Fruit fly (Drosophila melanogaster): ENCODE measurements around the gene CG45263.

The CG45263 gene

DNA sequence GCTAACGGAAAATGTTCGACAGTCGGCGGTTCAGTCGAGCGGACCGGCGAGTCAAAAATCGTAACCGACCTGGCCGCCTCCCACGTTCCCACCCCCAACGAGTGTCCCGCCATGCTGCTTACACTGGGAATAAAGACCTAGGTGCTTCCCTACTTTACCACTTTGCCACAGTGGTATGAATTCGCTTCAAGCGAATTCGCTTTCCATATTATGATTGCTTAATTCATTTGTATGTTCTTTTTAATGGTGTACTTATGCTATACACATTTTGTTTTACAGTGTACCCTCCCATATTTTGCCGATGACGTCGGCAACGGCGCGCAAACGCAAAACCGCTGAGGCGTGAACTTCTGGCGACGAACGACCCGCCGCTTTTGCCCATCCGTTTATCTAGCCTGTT is 5.5 kb upstream of the CG45263 start (continued):
- TF ChIP-seq HHEX (GFP tag; optimal IDR thresholded peaks at IDR 0.05) (peak; percentile 72), ato (GFP tag; IDR thresholded peaks at IDR 0.05; ENCODE audit: partially characterized antibody) (no peak), Blimp-1 (GFP tag; optimal IDR thresholded peaks at IDR 0.05) (peak; percentile 68), HLHmδ (GFP tag; optimal IDR thresholded peaks at IDR 0.05) (no peak), ara (GFP tag; IDR thresholded peaks at IDR 0.05) (peak; percentile 73), sr (GFP tag; IDR thresholded peaks at IDR 0.05) (no peak), unpg (GFP tag; optimal IDR thresholded peaks at IDR 0.05) (peak; percentile 72), stc (GFP tag; IDR thresholded peaks at IDR 0.05) (peak; percentile 56), CG18764 (GFP tag; optimal IDR thresholded peaks at IDR 0.05) (peak; percentile 42), NFAT (GFP tag; IDR thresholded peaks at IDR 0.05) (peak; percentile 61), BEAF-32 (GFP tag; optimal IDR thresholded peaks at IDR 0.05) (no peak), Bgb (GFP tag; IDR thresholded peaks at IDR 0.05; ENCODE audit: partially characterized antibody) (no peak), sens-2 (GFP tag; IDR thresholded peaks at IDR 0.05) (peak; percentile 51; the same call in 1 of the 2 replicates), wdn (GFP tag; IDR thresholded peaks at IDR 0.05) (peak; percentile 61), CG7357 (GFP tag; IDR thresholded peaks at IDR 0.05) (peak; percentile 63; the same call in 2 of the 3 replicates), H2.0 (GFP tag; IDR thresholded peaks at IDR 0.05) (peak; percentile 69), Jarid2 (GFP tag; optimal IDR thresholded peaks at IDR 0.05) (peak; percentile 8), vnd (GFP tag; IDR thresholded peaks at IDR 0.05; ENCODE audit: partially characterized antibody) (no peak), nom (GFP tag; optimal IDR thresholded peaks at IDR 0.05) (no peak), CG14710 (tag; optimal IDR thresholded peaks at IDR 0.05) (peak; percentile 54), so (GFP tag; IDR thresholded peaks at IDR 0.05) (peak; percentile 73; the same call in 2 of the 3 replicates), CG7786 (GFP tag; optimal IDR thresholded peaks at IDR 0.05) (peak; percentile 68), hb (GFP tag; IDR thresholded peaks at IDR 0.05; ENCODE audit: partially characterized antibody) (no peak), CG3847 (GFP tag; IDR thresholded peaks at IDR 0.05) (peak; percentile 69), H15 (GFP tag; IDR thresholded peaks at IDR 0.05) (peak; percentile 71; the same call in 2 of the 3 replicates), CG10431 (GFP tag; optimal IDR thresholded peaks at IDR 0.05) (no peak), phol (tag; optimal IDR thresholded peaks at IDR 0.05) (peak; percentile 69), lbe (GFP tag; optimal IDR thresholded peaks at IDR 0.05) (no peak), zfh1 (GFP tag; IDR thresholded peaks at IDR 0.05) (peak; percentile 79; the same call in 2 of the 3 replicates), emc (GFP tag; optimal IDR thresholded peaks at IDR 0.05) (peak; percentile 39), TFAM (GFP tag; optimal IDR thresholded peaks at IDR 0.05) (no peak), run (tag; optimal IDR thresholded peaks at IDR 0.05) (no peak), gsb (GFP tag; IDR thresholded peaks at IDR 0.05) (0 out of 2 replicates have a peak, but pooled peaks have one; percentile 49), repo (GFP tag; optimal IDR thresholded peaks at IDR 0.05) (peak; percentile 39), Asciz (GFP tag; optimal IDR thresholded peaks at IDR 0.05) (peak; percentile 59), CG12236 (GFP tag; optimal IDR thresholded peaks at IDR 0.05) (no peak), Max (GFP tag; optimal IDR thresholded peaks at IDR 0.05) (peak; percentile 11), D19B (GFP tag; optimal IDR thresholded peaks at IDR 0.05) (peak; percentile 31), CG17359 (tag; optimal IDR thresholded peaks at IDR 0.05) (peak; percentile 79), Rfx (GFP tag; IDR thresholded peaks at IDR 0.05) (peak; percentile 87), tio (GFP tag; optimal IDR thresholded peaks at IDR 0.05) (peak; percentile 20), CG4730 (GFP tag; IDR thresholded peaks at IDR 0.05) (peak; percentile 63; the same call in 1 of the 2 replicates), Dbx (GFP tag; IDR thresholded peaks at IDR 0.05) (peak; percentile 72), CG17802 (tag; optimal IDR thresholded peaks at IDR 0.05) (peak; percentile 52), CG1602 (GFP tag; optimal IDR thresholded peaks at IDR 0.05) (peak; percentile 62), CG9437 (GFP tag; optimal IDR thresholded peaks at IDR 0.05) (peak; percentile 6), gfzf (GFP tag; optimal IDR thresholded peaks at IDR 0.05) (no peak), CG2199 (GFP tag; IDR thresholded peaks at IDR 0.05) (0 out of 3 replicates have a peak, but pooled peaks have one; percentile 45), Oli (tag; optimal IDR thresholded peaks at IDR 0.05) (peak; percentile 71), CG11504 (tag; optimal IDR thresholded peaks at IDR 0.05) (peak; percentile 82)

All from whole organism, embryonic.